Fruit fly (Drosophila melanogaster): ENCODE measurements around the gene lz.
A peak's percentile ranks its signal among the peaks of the same experiment; 100 is the strongest.

Gene lz

DNA sequence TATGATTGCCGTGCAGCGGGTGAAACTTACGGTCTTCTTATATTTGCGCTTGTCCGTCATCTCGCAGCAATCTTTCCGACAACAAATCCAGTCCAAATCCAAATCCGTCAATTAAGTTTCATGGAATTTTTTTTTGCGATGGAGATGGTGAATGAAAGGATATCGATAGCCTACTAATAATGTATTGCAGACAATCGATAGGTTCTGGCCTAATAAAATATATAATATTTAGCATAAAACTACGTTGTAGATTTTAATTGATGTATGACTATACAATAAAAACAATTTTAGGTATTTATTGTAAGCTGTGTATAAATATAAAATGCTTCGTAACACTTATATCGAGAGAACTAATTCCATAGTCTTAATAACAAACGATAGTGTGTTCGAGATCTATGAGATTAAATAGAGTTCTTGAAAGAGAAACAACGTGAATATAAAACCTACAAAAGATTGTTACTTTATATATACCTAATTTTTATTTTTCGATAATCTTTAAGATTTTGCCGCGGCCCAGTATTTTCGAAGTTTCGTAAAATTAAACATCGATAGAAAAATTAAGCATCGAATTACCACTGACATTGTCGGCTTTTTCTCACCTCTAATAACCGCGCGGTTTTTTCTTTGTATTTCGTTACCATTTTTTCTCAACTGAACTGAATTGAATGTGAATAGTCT lies 11.5 kb upstream of the lz start, which contains the start of the genes Cfp1 and Aladin (continued):
- TF ChIP-seq CG10959 (GFP tag; IDR thresholded peaks at IDR 0.05) (no peak), zen (tag; optimal IDR thresholded peaks at IDR 0.05) (no peak), her (GFP tag; optimal IDR thresholded peaks at IDR 0.05) (no peak), H15 (GFP tag; IDR thresholded peaks at IDR 0.05) (no peak), ato (GFP tag; IDR thresholded peaks at IDR 0.05; ENCODE audit: partially characterized antibody) (no peak), Gsc (GFP tag; IDR thresholded peaks at IDR 0.05) (no peak), CG12236 (GFP tag; optimal IDR thresholded peaks at IDR 0.05) (no peak), unc-4 (GFP tag; IDR thresholded peaks at IDR 0.05; ENCODE audit: partially characterized antibody) (peak; percentile 60; the same call in 1 of the 2 replicates), MBD-R2 (GFP tag; IDR thresholded peaks at IDR 0.05) (peak; percentile 39), pb (GFP tag; optimal IDR thresholded peaks at IDR 0.05) (no peak), lov (optimal IDR thresholded peaks at IDR 0.05) (no peak), lov (GFP tag; IDR thresholded peaks at IDR 0.05) (no peak), CG13287 (GFP tag; IDR thresholded peaks at IDR 0.05; ENCODE audit: partially characterized antibody) (peak; percentile 69), Hr3 (GFP tag; optimal IDR thresholded peaks at IDR 0.05) (no peak), CG13424 (tag; optimal IDR thresholded peaks at IDR 0.05) (no peak), CG32532 (GFP tag; IDR thresholded peaks at IDR 0.05) (no peak), H2.0 (GFP tag; IDR thresholded peaks at IDR 0.05) (no peak), CG10979 (tag; optimal IDR thresholded peaks at IDR 0.05) (no peak), CG8388 (GFP tag; optimal IDR thresholded peaks at IDR 0.05) (no peak), CG3407 (GFP tag; optimal IDR thresholded peaks at IDR 0.05) (no peak), NFAT (GFP tag; IDR thresholded peaks at IDR 0.05) (0 out of 2 replicates have a peak, but pooled peaks have one; percentile 10), CG8290 (GFP tag; optimal IDR thresholded peaks at IDR 0.05) (no peak), CG8290 (tag; optimal IDR thresholded peaks at IDR 0.05) (no peak), HHEX (GFP tag; optimal IDR thresholded peaks at IDR 0.05) (no peak), disco-r (GFP tag; optimal IDR thresholded peaks at IDR 0.05) (no peak), CG4617 (GFP tag; optimal IDR thresholded peaks at IDR 0.05; ENCODE audit: borderline replicate concordance) (no peak), Awh (GFP tag; IDR thresholded peaks at IDR 0.05) (no peak), CG4360 (GFP tag; IDR thresholded peaks at IDR 0.05) (no peak), CG7372 (GFP tag; IDR thresholded peaks at IDR 0.05) (no peak), hbn (GFP tag; IDR thresholded peaks at IDR 0.05; ENCODE audit: partially characterized antibody) (peak; percentile 32; the same call in 1 of the 2 replicates), zfh1 (GFP tag; IDR thresholded peaks at IDR 0.05) (no peak), Dref (GFP tag; IDR thresholded peaks at IDR 0.05) (peak; percentile 61), Nf-YC (tag; optimal IDR thresholded peaks at IDR 0.05) (no peak), knrl (GFP tag; IDR thresholded peaks at IDR 0.05; ENCODE audit: partially characterized antibody) (peak; percentile 64; the same call in 2 of the 3 replicates), lbe (GFP tag; optimal IDR thresholded peaks at IDR 0.05) (no peak), CG16813 (GFP tag; IDR thresholded peaks at IDR 0.05; ENCODE audit: partially characterized antibody) (peak; percentile 59; the same call in 2 of the 3 replicates), CG8944 (GFP tag; optimal IDR thresholded peaks at IDR 0.05) (no peak), sens (GFP tag) (no peak), HLH54F (GFP tag; optimal IDR thresholded peaks at IDR 0.05) (no peak), Deaf1 (tag; optimal IDR thresholded peaks at IDR 0.05) (no peak), fru (optimal IDR thresholded peaks at IDR 0.05) (no peak), esg (GFP tag; conservative IDR thresholded peaks at IDR 0.05) (no peak), Dll (GFP tag; IDR thresholded peaks at IDR 0.05; ENCODE audit: partially characterized antibody) (peak; percentile 70; the same call in 3 of the 4 replicates), sc (optimal IDR thresholded peaks at IDR 0.05) (no peak), sc (GFP tag; optimal IDR thresholded peaks at IDR 0.05) (no peak), CG17328 (GFP tag; IDR thresholded peaks at IDR 0.05) (no peak), croc (GFP tag; conservative IDR thresholded peaks at IDR 0.05) (no peak), E2f2 (GFP tag; IDR thresholded peaks at IDR 0.05) (peak; percentile 57), Eip74EF (GFP tag; optimal IDR thresholded peaks at IDR 0.05) (no peak), CG9437 (GFP tag; optimal IDR thresholded peaks at IDR 0.05) (no peak), CG10654 (GFP tag; optimal IDR thresholded peaks at IDR 0.05) (no peak), Ets65A (GFP tag) (no peak)

Data from whole organism, embryonic.